Fruit fly (Drosophila melanogaster) whole organism, embryonic: ENCODE measurements around the gene raw.

Experiments
- Abd-B ChIP-seq: fragments of 200-800 bp; sonication (Bioruptor generic); optimal IDR thresholded peaks from 2 replicates; lab custom pipeline; 2018; ENCODE audit warnings: missing biosample characterization, mild to moderate bottlenecking, missing genetic modification characterization, moderate library complexity
- Aef1 ChIP-seq: fragments of 200-800 bp; sonication (Bioruptor generic); IDR thresholded peaks from 3 replicates; pipeline ENCODE4 v1.3.6; 2022; ENCODE audit warnings: missing biosample characterization, missing genetic modification characterization
- Bteb2 ChIP-seq: fragments of 200-800 bp; sonication (Bioruptor generic); optimal IDR thresholded peaks from 2 replicates; lab custom pipeline; 2016; ENCODE audit warnings: missing biosample characterization, missing genetic modification characterization
- CG1024 ChIP-seq: fragments of 200-800 bp; sonication (Bioruptor generic); IDR thresholded peaks from 2 replicates; pipeline ENCODE4 v1.3.6; 2022; ENCODE audit warnings: missing biosample characterization, missing genetic modification characterization
- CG10654 ChIP-seq: fragments of 200-800 bp; sonication (Bioruptor generic); optimal IDR thresholded peaks from 2 replicates; lab custom pipeline; 2016; ENCODE audit warnings: missing biosample characterization, missing genetic modification characterization
- CG11085 ChIP-seq: fragments of 200-800 bp; sonication (Bioruptor generic); IDR thresholded peaks from 2 replicates; pipeline ENCODE4 v1.3.6; 2022; ENCODE audit warnings: missing biosample characterization, missing genetic modification characterization
- CG11398 ChIP-seq: fragments of 200-800 bp; sonication (Bioruptor generic); optimal IDR thresholded peaks from 2 replicates; lab custom pipeline; 2016; ENCODE audit warnings: missing biosample characterization, missing genetic modification characterization
- CG11560 ChIP-seq: fragments of 200-800 bp; sonication (Bioruptor generic); IDR thresholded peaks from 3 replicates; pipeline ENCODE4 v1.3.6; 2022; ENCODE audit warnings: missing biosample characterization, missing genetic modification characterization
- CG11696 ChIP-seq: fragments of 200-800 bp; sonication (Bioruptor generic); IDR thresholded peaks from 2 replicates; pipeline ENCODE4 v1.3.6; 2022; ENCODE audit warnings: missing biosample characterization, missing genetic modification characterization
- CG13296 ChIP-seq: fragments of 200-800 bp; sonication (Bioruptor generic); optimal IDR thresholded peaks from 3 replicates; lab custom pipeline; 2018; ENCODE audit warnings: missing biosample characterization, mild to moderate bottlenecking, missing genetic modification characterization
- CG14710 ChIP-seq: fragments of 200-800 bp; sonication (Bioruptor generic); optimal IDR thresholded peaks from 3 replicates; lab custom pipeline; 2019; ENCODE audit warnings: missing biosample characterization, mild to moderate bottlenecking, missing genetic modification characterization, moderate library complexity
- CG16779 ChIP-seq: fragments of 200-800 bp; sonication (Bioruptor generic); IDR thresholded peaks from 2 replicates; pipeline ENCODE4 v1.3.6; 2022; ENCODE audit warnings: missing biosample characterization, missing genetic modification characterization
- CG2116 ChIP-seq: fragments of 200-800 bp; sonication (Bioruptor generic); optimal IDR thresholded peaks from 3 replicates; lab custom pipeline; 2018; ENCODE audit warnings: missing biosample characterization, mild to moderate bottlenecking, missing genetic modification characterization
- CG42726 ChIP-seq: fragments of 200-800 bp; sonication (Bioruptor generic); IDR thresholded peaks from 2 replicates; pipeline ENCODE4 v1.3.6; 2022; ENCODE audit warnings: missing biosample characterization, missing genetic modification characterization; ENCODE audit not compliant: partially characterized antibody
- CG5953 ChIP-seq: fragments of 200-800 bp; sonication (Bioruptor generic); IDR thresholded peaks from 2 replicates; pipeline ENCODE4 v1.3.6; 2022; ENCODE audit warnings: missing biosample characterization, missing genetic modification characterization
- CG8765 ChIP-seq: fragments of 200-800 bp; sonication (Bioruptor generic); IDR thresholded peaks from 2 replicates; pipeline ENCODE4 v1.3.6; 2022; ENCODE audit warnings: missing biosample characterization, missing genetic modification characterization
- CG9609 ChIP-seq: fragments of 200-800 bp; sonication (Bioruptor generic); optimal IDR thresholded peaks from 3 replicates; lab custom pipeline; 2016; ENCODE audit warnings: missing biosample characterization, missing genetic modification characterization
- Deaf1 ChIP-seq: fragments of 200-800 bp; optimal IDR thresholded peaks from 3 replicates; lab custom pipeline; 2019; ENCODE audit warnings: missing biosample characterization, mild to moderate bottlenecking, missing genetic modification characterization, moderate library complexity
- E2f2 ChIP-seq: fragments of 200-800 bp; sonication (Bioruptor generic); IDR thresholded peaks from 2 replicates; pipeline ENCODE4 v1.3.6; 2022; ENCODE audit warnings: missing biosample characterization, missing genetic modification characterization
- Ets65A ChIP-seq: fragments of 200-800 bp; sonication (Bioruptor generic); peaks from one replicate; lab custom pipeline; 2016; ENCODE audit warnings: missing biosample characterization, missing genetic modification characterization
- Fer1 ChIP-seq: fragments of 200-800 bp; sonication (Bioruptor generic); optimal IDR thresholded peaks from 2 replicates; lab custom pipeline; 2017; ENCODE audit warnings: missing biosample characterization, mild to moderate bottlenecking, missing genetic modification characterization
- HLH54F ChIP-seq: fragments of 200-800 bp; sonication (Bioruptor generic); optimal IDR thresholded peaks from 3 replicates; lab custom pipeline; 2016; ENCODE audit warnings: missing biosample characterization, missing genetic modification characterization
- HLHmδ ChIP-seq: fragments of 200-800 bp; sonication (Bioruptor generic); optimal IDR thresholded peaks from 2 replicates; lab custom pipeline; 2018; ENCODE audit warnings: missing biosample characterization, mild to moderate bottlenecking, missing genetic modification characterization, moderate library complexity
- Hey ChIP-seq: fragments of 200-800 bp; sonication (Bioruptor generic); optimal IDR thresholded peaks from 3 replicates; lab custom pipeline; 2018; ENCODE audit warnings: missing biosample characterization, mild to moderate bottlenecking, missing genetic modification characterization
- HmgZ ChIP-seq: fragments of 200-800 bp; sonication (Bioruptor generic); optimal IDR thresholded peaks from 2 replicates; lab custom pipeline; 2018; ENCODE audit warnings: missing biosample characterization, mild to moderate bottlenecking, missing genetic modification characterization
- Hmr ChIP-seq: fragments of 200-800 bp; sonication (Bioruptor generic); optimal IDR thresholded peaks from 3 replicates; lab custom pipeline; 2017; ENCODE audit warnings: mild to moderate bottlenecking, missing biosample characterization, missing genetic modification reagents, missing genetic modification characterization
- Hmx ChIP-seq: fragments of 200-800 bp; sonication (Bioruptor generic); optimal IDR thresholded peaks from 2 replicates; lab custom pipeline; 2016; ENCODE audit warnings: missing biosample characterization, missing genetic modification characterization
- Hr39 ChIP-seq: fragments of >200 bp; optimal IDR thresholded peaks from 2 replicates; lab custom pipeline; 2017
- MTF-1 ChIP-seq: fragments of 200-800 bp; sonication (Bioruptor generic); optimal IDR thresholded peaks from 2 replicates; lab custom pipeline; 2018; ENCODE audit warnings: missing biosample characterization, mild to moderate bottlenecking, missing genetic modification characterization, borderline replicate concordance
- Med ChIP-seq: fragments of 200-800 bp; sonication (Bioruptor generic); peaks from one replicate; lab custom pipeline; 2016; ENCODE audit warnings: missing biosample characterization, missing genetic modification characterization, mild to moderate bottlenecking, inconsistent platforms, moderate library complexity
- NC2β ChIP-seq: fragments of 200-800 bp; sonication (Bioruptor generic); optimal IDR thresholded peaks from 2 replicates; lab custom pipeline; 2016; ENCODE audit warnings: missing biosample characterization, missing genetic modification characterization
- Optix ChIP-seq: fragments of 200-800 bp; sonication (Bioruptor generic); IDR thresholded peaks from 3 replicates; pipeline ENCODE4 v1.3.6; 2022; ENCODE audit warnings: missing biosample characterization, missing genetic modification characterization
- Rfx ChIP-seq: fragments of 200-800 bp; sonication (Bioruptor generic); IDR thresholded peaks from 2 replicates; pipeline ENCODE4 v1.3.6; 2022; ENCODE audit warnings: missing biosample characterization, missing genetic modification characterization
- Scr ChIP-seq: fragments of 200-800 bp; sonication (Bioruptor generic); IDR thresholded peaks from 2 replicates; pipeline ENCODE4 v1.3.6; 2022; ENCODE audit warnings: missing biosample characterization, missing genetic modification characterization; ENCODE audit not compliant: partially characterized antibody
- Sox102F ChIP-seq: fragments of 200-800 bp; sonication (Bioruptor generic); optimal IDR thresholded peaks from 2 replicates; lab custom pipeline; 2018; ENCODE audit warnings: missing biosample characterization, mild to moderate bottlenecking, missing genetic modification characterization, moderate library complexity
- bcd ChIP-seq: fragments of 200-800 bp; sonication (Bioruptor generic); optimal IDR thresholded peaks from 2 replicates; lab custom pipeline; 2017; ENCODE audit warnings: missing biosample characterization, mild to moderate bottlenecking, missing genetic modification characterization
- bigmax ChIP-seq: fragments of 200-800 bp; sonication (Bioruptor generic); optimal IDR thresholded peaks from 2 replicates; lab custom pipeline; 2018; ENCODE audit warnings: missing biosample characterization, mild to moderate bottlenecking, missing genetic modification characterization
- bsh ChIP-seq, 2 experiments: fragments of 200-800 bp; sonication (Bioruptor generic); optimal IDR thresholded peaks; 2 replicates each; lab custom pipeline; 2017 to 2018; ENCODE audit warnings: mild to moderate bottlenecking in 2 of 2, missing biosample characterization in 2 of 2, missing genetic modification characterization in 2 of 2, moderate library complexity in 1 of 2
- cas ChIP-seq: fragments of 200-800 bp; sonication (Bioruptor generic); IDR thresholded peaks from 2 replicates; pipeline ENCODE4 v1.3.6; 2022; ENCODE audit warnings: missing biosample characterization, missing genetic modification characterization
- crol ChIP-seq: fragments of 200-800 bp; sonication (Bioruptor generic); IDR thresholded peaks from 2 replicates; pipeline ENCODE4 v1.3.6; 2022; ENCODE audit warnings: missing biosample characterization, missing genetic modification characterization
- cwo ChIP-seq: fragments of 200-800 bp; sonication (Bioruptor generic); optimal IDR thresholded peaks from 3 replicates; lab custom pipeline; 2017; ENCODE audit warnings: missing biosample characterization, missing genetic modification characterization, mild to moderate bottlenecking, moderate library complexity, missing genetic modification reagents
- emc ChIP-seq: fragments of 200-800 bp; sonication (Bioruptor generic); optimal IDR thresholded peaks from 2 replicates; lab custom pipeline; 2016; ENCODE audit warnings: missing biosample characterization, missing genetic modification characterization
- lilli ChIP-seq: fragments of 200-800 bp; sonication (Bioruptor generic); optimal IDR thresholded peaks from 3 replicates; lab custom pipeline; 2016; ENCODE audit warnings: missing biosample characterization, missing genetic modification characterization
- ro ChIP-seq: fragments of 200-800 bp; sonication (Bioruptor generic); IDR thresholded peaks from 2 replicates; pipeline ENCODE4 v1.3.6; 2022; ENCODE audit warnings: missing biosample characterization, missing genetic modification characterization
- sc ChIP-seq, 3 experiments: fragments of >200 bp in 2 of 3; fragments of 200-800 bp in 1 of 3; sonication (Bioruptor generic) in 1 of 3; optimal IDR thresholded peaks; 2 replicates in 2 of 3; 3 replicates in 1 of 3; lab custom pipeline; 2017; ENCODE audit warnings: mild to moderate bottlenecking in 1 of 3, missing biosample characterization in 1 of 3, missing genetic modification characterization in 1 of 3, missing genetic modification reagents in 1 of 3
- stc ChIP-seq: fragments of 200-800 bp; sonication (Bioruptor generic); IDR thresholded peaks from 2 replicates; pipeline ENCODE4 v1.3.6; 2022; ENCODE audit warnings: missing biosample characterization, missing genetic modification characterization
- sug ChIP-seq: fragments of 200-800 bp; optimal IDR thresholded peaks from 2 replicates; lab custom pipeline; 2019; ENCODE audit warnings: missing biosample characterization, mild to moderate bottlenecking, missing genetic modification characterization, moderate library complexity
- vvl ChIP-seq: fragments of 200-800 bp; sonication (Bioruptor generic); IDR thresholded peaks from 2 replicates; pipeline ENCODE4 v1.3.6; 2022; ENCODE audit warnings: missing biosample characterization, missing genetic modification characterization
- wdn ChIP-seq: fragments of 200-800 bp; sonication (Bioruptor generic); IDR thresholded peaks from 2 replicates; pipeline ENCODE4 v1.3.6; 2022; ENCODE audit warnings: missing biosample characterization, missing genetic modification characterization
- z ChIP-seq: fragments of 200-800 bp; sonication (Bioruptor generic); IDR thresholded peaks from 3 replicates; pipeline ENCODE4 v1.3.6; 2022; ENCODE audit warnings: missing biosample characterization, missing genetic modification characterization
- zf30C ChIP-seq: fragments of 200-800 bp; sonication (Bioruptor generic); optimal IDR thresholded peaks from 3 replicates; lab custom pipeline; 2018; ENCODE audit warnings: missing biosample characterization, mild to moderate bottlenecking, missing genetic modification characterization

raw gene

dm6 chr2L:8697915-8698627 is 42.4 kb downstream of the raw start (continued):
- TF ChIP-seq cwo (GFP tag; lab: Kevin White, UChicago) (peak; percentile 29), E2f2 (GFP tag; lab: Robert Waterston, UW) (no peak), CG16779 (no peak), CG11560 (tag; lab: Robert Waterston, UW) (no peak), HLH54F (GFP tag; lab: Kevin White, UChicago) (no peak), HLHmδ (GFP tag; lab: Kevin White, UChicago) (no peak), NC2β (GFP tag; lab: Kevin White, UChicago) (no peak), bcd (GFP tag; lab: Kevin White, UChicago) (no peak), Hr39 (no peak), MTF-1 (GFP tag; lab: Kevin White, UChicago) (peak; percentile 74), Optix (GFP tag; lab: Robert Waterston, UW) (no peak), Med (GFP tag; lab: Kevin White, UChicago) (peak; percentile 82), Abd-B (GFP tag; lab: Kevin White, UChicago) (no peak), CG11085 (no peak), CG11696 (no peak), sug (tag; lab: Kevin White, UChicago) (peak; percentile 98), Hey (tag; lab: Kevin White, UChicago) (peak; percentile 90), vvl (GFP tag; lab: Robert Waterston, UW) (no peak), CG11398 (GFP tag; lab: Kevin White, UChicago) (no peak), Deaf1 (tag; lab: Kevin White, UChicago) (no peak), crol (GFP tag; lab: Robert Waterston, UW) (peak; percentile 43; the same call in 1 of the 2 replicates), emc (GFP tag; lab: Kevin White, UChicago) (no peak), Ets65A (peak; percentile 79), bsh (GFP tag; optimal IDR thresholded peaks at IDR 0.05; lab: Kevin White, UChicago) (no peak), Hmr (GFP tag; lab: Kevin White, UChicago) (peak; percentile 37), CG42726 (GFP tag; lab: Robert Waterston, UW) (no peak), Sox102F (no peak), ro (GFP tag; lab: Robert Waterston, UW) (no peak), CG9609 (no peak), HmgZ (no peak), CG5953 (no peak)
- TF ChIP-seq, all 482 proteins: peak for 46

- TF ChIP-seq Rfx (peak; percentile 41; the same call in 1 of the 2 replicates), Scr (GFP tag; lab: Robert Waterston, UW) (no peak), cas (no peak), CG1024 (no peak), CG2116 (GFP tag; lab: Kevin White, UChicago) (no peak), Aef1 (GFP tag; lab: Robert Waterston, UW) (no peak), CG14710 (no peak), Fer1 (no peak), Hmx (GFP tag; lab: Kevin White, UChicago) (no peak), z (GFP tag; lab: Robert Waterston, UW) (0 out of 3 replicates have a peak, but pooled peaks have one; percentile 13), CG10654 (GFP tag; lab: Kevin White, UChicago) (no peak), sc (optimal IDR thresholded peaks at IDR 0.05; lab: Kevin White, UChicago) (no peak), sc (GFP tag; optimal IDR thresholded peaks at IDR 0.05; lab: Kevin White, UChicago) (no peak), CG8765 (GFP tag; lab: Robert Waterston, UW) (no peak), bigmax (no peak), lilli (GFP tag; lab: Kevin White, UChicago) (no peak), stc (no peak), wdn (GFP tag; lab: Robert Waterston, UW) (0 out of 2 replicates have a peak, but pooled peaks have one; percentile 23), Hmr (GFP tag; lab: Kevin White, UChicago) (peak; percentile 66), CG13296 (GFP tag; lab: Kevin White, UChicago) (peak; percentile 58), Bteb2 (GFP tag; lab: Kevin White, UChicago) (no peak), zf30C (GFP tag; lab: Kevin White, UChicago) (no peak)
Measured at dm6 chr2L:8694250-8694704, 46.2 kb downstream of the raw start.
